Fruit fly (Drosophila melanogaster) whole organism, embryonic: Measurements from ENCODE around the gene CG8892.

Source experiments
- CG10431 ChIP-seq: fragments of 200-800 bp; sonication (Bioruptor generic); optimal IDR thresholded peaks from 3 replicates; lab custom pipeline; 2018; ENCODE audit warnings: missing biosample characterization, mild to moderate bottlenecking, missing genetic modification characterization
- CG11093 ChIP-seq: fragments of 200-800 bp; sonication (Bioruptor generic); IDR thresholded peaks from 3 replicates; pipeline ENCODE4 v1.3.6; 2022; ENCODE audit warnings: missing biosample characterization, missing genetic modification characterization
- CG11247 ChIP-seq: fragments of 200-800 bp; sonication (Bioruptor generic); IDR thresholded peaks from 2 replicates; pipeline ENCODE4 v1.3.6; 2022; ENCODE audit warnings: missing biosample characterization, missing genetic modification characterization
- CG11504 ChIP-seq: fragments of 200-800 bp; sonication (Bioruptor generic); optimal IDR thresholded peaks from 3 replicates; lab custom pipeline; 2019; ENCODE audit warnings: missing biosample characterization, mild to moderate bottlenecking, missing genetic modification characterization, moderate library complexity
- CG12769 ChIP-seq: fragments of 200-800 bp; sonication (Bioruptor generic); optimal IDR thresholded peaks from 2 replicates; lab custom pipeline; 2019; ENCODE audit warnings: missing biosample characterization, mild to moderate bottlenecking, missing genetic modification characterization, moderate library complexity
- CG18011 ChIP-seq: fragments of 200-800 bp; sonication (Bioruptor generic); optimal IDR thresholded peaks from 2 replicates; lab custom pipeline; 2017; ENCODE audit warnings: missing biosample characterization, missing genetic modification characterization, mild to moderate bottlenecking, moderate library complexity, missing genotype
- CG1832 ChIP-seq: fragments of 200-800 bp; sonication (Bioruptor generic); optimal IDR thresholded peaks from 2 replicates; lab custom pipeline; 2017; ENCODE audit warnings: missing biosample characterization, mild to moderate bottlenecking, missing genetic modification characterization, inconsistent platforms
- CG18599 ChIP-seq: fragments of 200-800 bp; sonication (Bioruptor generic); optimal IDR thresholded peaks from 3 replicates; lab custom pipeline; 2017; ENCODE audit warnings: missing biosample characterization, missing genetic modification characterization, mild to moderate bottlenecking, moderate library complexity, missing genetic modification reagents
- CG2712 ChIP-seq: fragments of 200-800 bp; optimal IDR thresholded peaks from 3 replicates; lab custom pipeline; 2019; ENCODE audit warnings: missing biosample characterization, mild to moderate bottlenecking, missing genetic modification characterization, moderate library complexity
- CG32767 ChIP-seq: fragments of 200-800 bp; sonication (Bioruptor generic); IDR thresholded peaks from 2 replicates; pipeline ENCODE4 v1.3.6; 2022; ENCODE audit warnings: missing biosample characterization, missing genetic modification characterization
- CG3281 ChIP-seq: fragments of 200-800 bp; sonication (Bioruptor generic); optimal IDR thresholded peaks from 3 replicates; lab custom pipeline; 2017; ENCODE audit warnings: missing biosample characterization, mild to moderate bottlenecking, missing genetic modification characterization
- CG34376 ChIP-seq: fragments of 200-800 bp; sonication (Bioruptor generic); optimal IDR thresholded peaks from 2 replicates; lab custom pipeline; 2018; ENCODE audit warnings: missing biosample characterization, mild to moderate bottlenecking, missing genetic modification characterization
- CG34422 ChIP-seq: fragments of 200-800 bp; sonication (Bioruptor generic); IDR thresholded peaks from 3 replicates; pipeline ENCODE4 v1.3.6; 2022; ENCODE audit warnings: missing biosample characterization, missing genetic modification characterization
- CG4707 ChIP-seq: fragments of 200-800 bp; sonication (Bioruptor generic); optimal IDR thresholded peaks from 2 replicates; lab custom pipeline; 2018; ENCODE audit warnings: missing biosample characterization, mild to moderate bottlenecking, missing genetic modification characterization, moderate library complexity
- CG5953 ChIP-seq: fragments of 200-800 bp; sonication (Bioruptor generic); IDR thresholded peaks from 2 replicates; pipeline ENCODE4 v1.3.6; 2022; ENCODE audit warnings: missing biosample characterization, missing genetic modification characterization
- CG6765 ChIP-seq: fragments of 200-800 bp; sonication (Bioruptor generic); optimal IDR thresholded peaks from 3 replicates; lab custom pipeline; 2017; ENCODE audit warnings: missing biosample characterization, mild to moderate bottlenecking, missing genetic modification characterization
- CG7357 ChIP-seq: fragments of 200-800 bp; sonication (Bioruptor generic); IDR thresholded peaks from 3 replicates; pipeline ENCODE4 v1.3.6; 2022; ENCODE audit warnings: missing biosample characterization, missing genetic modification characterization
- CG8089 ChIP-seq: fragments of 200-800 bp; sonication (Bioruptor generic); optimal IDR thresholded peaks from 3 replicates; lab custom pipeline; 2016; ENCODE audit warnings: missing biosample characterization, missing genetic modification characterization
- CG8924 ChIP-seq: fragments of 200-800 bp; optimal IDR thresholded peaks from 3 replicates; lab custom pipeline; 2019; ENCODE audit warnings: missing biosample characterization, mild to moderate bottlenecking, missing genetic modification characterization, moderate library complexity
- CG9215 ChIP-seq: fragments of 200-800 bp; sonication (Bioruptor generic); IDR thresholded peaks from 2 replicates; pipeline ENCODE4 v1.3.6; 2022; ENCODE audit warnings: missing biosample characterization, missing genetic modification characterization
- D ChIP-seq, 2 experiments: fragments of 200-800 bp in 1 of 2; fragments of >200 bp in 1 of 2; sonication (Bioruptor generic) in 1 of 2; optimal IDR thresholded peaks; 2 replicates in 1 of 2; 3 replicates in 1 of 2; lab custom pipeline; 2017; ENCODE audit warnings: mild to moderate bottlenecking in 1 of 2, missing biosample characterization in 1 of 2, missing genetic modification characterization in 1 of 2, missing genetic modification reagents in 1 of 2
- Doc3 ChIP-seq: fragments of 200-800 bp; sonication (Bioruptor generic); IDR thresholded peaks from 3 replicates; pipeline ENCODE4 v1.3.6; 2022; ENCODE audit warnings: missing biosample characterization, missing genetic modification characterization; ENCODE audit not compliant: partially characterized antibody
- Eip74EF ChIP-seq, 2 experiments: fragments of 200-800 bp in 1 of 2; fragments of >200 bp in 1 of 2; sonication (Bioruptor generic) in 1 of 2; optimal IDR thresholded peaks; 2 replicates each; lab custom pipeline; 2017 to 2019; ENCODE audit warnings: missing biosample characterization in 2 of 2, missing genetic modification characterization in 2 of 2, mild to moderate bottlenecking in 1 of 2, moderate library complexity in 1 of 2
- Ets65A ChIP-seq: fragments of 200-800 bp; sonication (Bioruptor generic); peaks from one replicate; lab custom pipeline; 2016; ENCODE audit warnings: missing biosample characterization, missing genetic modification characterization
- Gug ChIP-seq: fragments of 200-800 bp; sonication (Bioruptor generic); IDR thresholded peaks from 4 replicates; pipeline ENCODE4 v1.3.6; 2022; ENCODE audit warnings: missing biosample characterization, missing genetic modification characterization
- HmgZ ChIP-seq: fragments of 200-800 bp; sonication (Bioruptor generic); optimal IDR thresholded peaks from 2 replicates; lab custom pipeline; 2018; ENCODE audit warnings: missing biosample characterization, mild to moderate bottlenecking, missing genetic modification characterization
- Hr51 ChIP-seq, 2 experiments: fragments of 200-800 bp; sonication (Bioruptor generic); optimal IDR thresholded peaks; 2 replicates in 1 of 2; 3 replicates in 1 of 2; lab custom pipeline; 2016 to 2018; ENCODE audit warnings: missing biosample characterization in 2 of 2, missing genetic modification characterization in 2 of 2, mild to moderate bottlenecking in 1 of 2, moderate library complexity in 1 of 2
- Jarid2 ChIP-seq: fragments of 200-800 bp; sonication (Bioruptor generic); optimal IDR thresholded peaks from 3 replicates; lab custom pipeline; 2017; ENCODE audit warnings: mild to moderate bottlenecking, missing biosample characterization, missing genetic modification reagents, missing genetic modification characterization
- Nf-YB ChIP-seq: fragments of 200-800 bp; sonication (Bioruptor generic); optimal IDR thresholded peaks from 3 replicates; lab custom pipeline; 2019; ENCODE audit warnings: missing biosample characterization, mild to moderate bottlenecking, missing genetic modification characterization, moderate library complexity
- Opbp ChIP-seq: fragments of 200-800 bp; sonication (Bioruptor generic); IDR thresholded peaks from 3 replicates; pipeline ENCODE4 v1.3.6; 2022; ENCODE audit warnings: missing biosample characterization, missing genetic modification characterization; ENCODE audit not compliant: partially characterized antibody
- Poxn ChIP-seq: fragments of 200-800 bp; sonication (Bioruptor generic); IDR thresholded peaks from 2 replicates; pipeline ENCODE4 v1.3.6; 2022; ENCODE audit warnings: missing biosample characterization, missing genetic modification characterization
- YL-1 ChIP-seq: fragments of 200-800 bp; sonication (Bioruptor generic); optimal IDR thresholded peaks from 3 replicates; lab custom pipeline; 2017; ENCODE audit warnings: missing biosample characterization, mild to moderate bottlenecking, missing genetic modification characterization
- ara ChIP-seq: fragments of 200-800 bp; sonication (Bioruptor generic); IDR thresholded peaks from 2 replicates; pipeline ENCODE4 v1.3.6; 2022; ENCODE audit warnings: missing biosample characterization, missing genetic modification characterization
- chinmo ChIP-seq: fragments of 200-800 bp; sonication (Bioruptor generic); IDR thresholded peaks from 4 replicates; pipeline ENCODE4 v1.3.6; 2022; ENCODE audit warnings: missing biosample characterization, missing genetic modification characterization; ENCODE audit not compliant: partially characterized antibody
- chn ChIP-seq: fragments of 200-800 bp; sonication (Bioruptor generic); optimal IDR thresholded peaks from 2 replicates; lab custom pipeline; 2016; ENCODE audit warnings: missing biosample characterization, missing genetic modification characterization
- cwo ChIP-seq: fragments of 200-800 bp; sonication (Bioruptor generic); optimal IDR thresholded peaks from 3 replicates; lab custom pipeline; 2017; ENCODE audit warnings: missing biosample characterization, missing genetic modification characterization, mild to moderate bottlenecking, moderate library complexity, missing genetic modification reagents
- en ChIP-seq: fragments of 200-800 bp; sonication (Bioruptor generic); optimal IDR thresholded peaks from 2 replicates; lab custom pipeline; 2016; ENCODE audit warnings: missing biosample characterization, missing genetic modification characterization
- fd64A ChIP-seq: fragments of 200-800 bp; sonication (Bioruptor generic); optimal IDR thresholded peaks from 3 replicates; lab custom pipeline; 2018; ENCODE audit warnings: missing biosample characterization, mild to moderate bottlenecking, missing genetic modification characterization
- insv ChIP-seq, 2 experiments: fragments of 200-800 bp; sonication (Bioruptor generic); optimal IDR thresholded peaks; 3 replicates each; lab custom pipeline; 2016 to 2018; ENCODE audit warnings: missing biosample characterization in 2 of 2, missing genetic modification characterization in 2 of 2
- lab ChIP-seq: fragments of 200-800 bp; sonication (Bioruptor generic); optimal IDR thresholded peaks from 3 replicates; lab custom pipeline; 2017; ENCODE audit warnings: missing biosample characterization, missing genetic modification characterization, mild to moderate bottlenecking, moderate library complexity, missing genetic modification reagents
- lmd ChIP-seq: fragments of 200-800 bp; sonication (Bioruptor generic); IDR thresholded peaks from 2 replicates; pipeline ENCODE4 v1.3.6; 2022; ENCODE audit warnings: missing biosample characterization, missing genetic modification characterization
- pho ChIP-seq: fragments of 200-800 bp; sonication (Bioruptor generic); optimal IDR thresholded peaks from 2 replicates; lab custom pipeline; 2016; ENCODE audit warnings: missing biosample characterization, missing genetic modification characterization
- pita ChIP-seq: fragments of 200-800 bp; sonication (Bioruptor generic); optimal IDR thresholded peaks from 2 replicates; lab custom pipeline; 2017; ENCODE audit warnings: missing biosample characterization, mild to moderate bottlenecking, missing genetic modification characterization
- sug ChIP-seq: fragments of 200-800 bp; optimal IDR thresholded peaks from 2 replicates; lab custom pipeline; 2019; ENCODE audit warnings: missing biosample characterization, mild to moderate bottlenecking, missing genetic modification characterization, moderate library complexity
- toy ChIP-seq: fragments of 200-800 bp; sonication (Bioruptor generic); IDR thresholded peaks from 2 replicates; pipeline ENCODE4 v1.3.6; 2022; ENCODE audit warnings: missing biosample characterization, missing genetic modification characterization
- twi ChIP-seq: fragments of 200-800 bp; optimal IDR thresholded peaks from 2 replicates; lab custom pipeline; 2019; ENCODE audit warnings: missing biosample characterization, mild to moderate bottlenecking, missing genetic modification characterization, moderate library complexity
- unc-4 ChIP-seq: fragments of 200-800 bp; sonication (Bioruptor generic); IDR thresholded peaks from 2 replicates; pipeline ENCODE4 v1.3.6; 2022; ENCODE audit warnings: missing biosample characterization, missing genetic modification characterization; ENCODE audit not compliant: partially characterized antibody
- zfh1 ChIP-seq: fragments of 200-800 bp; sonication (Bioruptor generic); IDR thresholded peaks from 3 replicates; pipeline ENCODE4 v1.3.6; 2022; ENCODE audit warnings: missing biosample characterization, missing genetic modification characterization

CG8892 gene

dm6 chr2L:5027321-5028069 lies 46.1 kb upstream of the CG8892 start (continued):
- TF ChIP-seq CG11247 (GFP tag; lab: Robert Waterston, UW) (no peak), CG2712 (tag; lab: Kevin White, UChicago) (no peak), Doc3 (GFP tag; lab: Robert Waterston, UW) (0 out of 3 replicates have a peak, but pooled peaks have one; percentile 30), CG8089 (no peak), Jarid2 (peak; percentile 33), YL-1 (no peak), CG18599 (peak; percentile 8), CG18011 (GFP tag; lab: Kevin White, UChicago) (no peak), sug (tag; lab: Kevin White, UChicago) (peak; percentile 55), lmd (GFP tag; lab: Robert Waterston, UW) (no peak), pho (GFP tag; lab: Kevin White, UChicago) (no peak), CG7357 (GFP tag; lab: Robert Waterston, UW) (no peak), insv (GFP tag; optimal IDR thresholded peaks at IDR 0.05; lab: Kevin White, UChicago) (no peak), toy (GFP tag; lab: Robert Waterston, UW) (no peak), CG34422 (GFP tag; lab: Robert Waterston, UW) (0 out of 3 replicates have a peak, but pooled peaks have one; percentile 20), pita (GFP tag; lab: Kevin White, UChicago) (no peak), zfh1 (GFP tag; lab: Robert Waterston, UW) (no peak), Hr51 (GFP tag; optimal IDR thresholded peaks at IDR 0.05; lab: Kevin White, UChicago) (peak in 1 of 2 experiments; percentile 0), D (optimal IDR thresholded peaks at IDR 0.05; lab: Kevin White, UChicago) (no peak), D (GFP tag; optimal IDR thresholded peaks at IDR 0.05; lab: Kevin White, UChicago) (no peak), Nf-YB (GFP tag; lab: Kevin White, UChicago) (peak; percentile 35), fd64A (GFP tag; lab: Kevin White, UChicago) (no peak)

dm6 chr2L:5025557-5025956 lies 44.2 kb upstream of the CG8892 start:
- TF ChIP-seq Ets65A (GFP tag; lab: Kevin White, UChicago) (peak; percentile 8), ara (GFP tag; lab: Robert Waterston, UW) (no peak), sug (tag; lab: Kevin White, UChicago) (peak; percentile 50), lab (GFP tag; lab: Kevin White, UChicago) (no peak), cwo (peak; percentile 34), Opbp (GFP tag; lab: Robert Waterston, UW) (no peak), CG34376 (GFP tag; lab: Kevin White, UChicago) (peak; percentile 82), CG11093 (GFP tag; lab: Robert Waterston, UW) (no peak), CG3281 (no peak), unc-4 (GFP tag; lab: Robert Waterston, UW) (no peak), chinmo (GFP tag; lab: Robert Waterston, UW) (0 out of 4 replicates have a peak, but pooled peaks have one; percentile 16), Gug (GFP tag; lab: Robert Waterston, UW) (no peak), CG9215 (GFP tag; lab: Robert Waterston, UW) (no peak), HmgZ (tag; lab: Kevin White, UChicago) (no peak), CG8924 (tag; lab: Kevin White, UChicago) (no peak), CG6765 (GFP tag; lab: Kevin White, UChicago) (no peak), Eip74EF (GFP tag; optimal IDR thresholded peaks at IDR 0.05; lab: Kevin White, UChicago) (no peak), en (GFP tag; lab: Kevin White, UChicago) (no peak), CG10431 (GFP tag; lab: Kevin White, UChicago) (no peak), CG12769 (tag; lab: Kevin White, UChicago) (no peak), CG1832 (GFP tag; lab: Kevin White, UChicago) (no peak), chn (no peak), twi (tag; lab: Kevin White, UChicago) (no peak), CG5953 (GFP tag; lab: Robert Waterston, UW) (no peak), CG4707 (GFP tag; lab: Kevin White, UChicago) (no peak), Poxn (GFP tag; lab: Robert Waterston, UW) (no peak), CG11504 (no peak), CG32767 (no peak)
